Fruit fly (Drosophila melanogaster) whole organism, pupa: ENCODE measurements around the gene TrpRS-m.
A peak's percentile ranks its signal among the peaks of the same experiment; 100 is the strongest.

Experiments used
- CG10348 ChIP-seq: fragments of 200-800 bp; sonication (Bioruptor generic); IDR thresholded peaks from 2 replicates; pipeline ENCODE4 v1.3.6; 2022; ENCODE audit warnings: missing biosample characterization, missing genetic modification characterization
- CG12605 ChIP-seq: fragments of 200-800 bp; sonication (Bioruptor generic); IDR thresholded peaks from 2 replicates; pipeline ENCODE4 v1.3.6; 2022; ENCODE audit warnings: missing biosample characterization, missing genetic modification characterization
- CG13204 ChIP-seq: fragments of 200-800 bp; sonication (Bioruptor generic); optimal IDR thresholded peaks from 2 replicates; lab custom pipeline; 2018; ENCODE audit warnings: missing biosample characterization, mild to moderate bottlenecking, missing genetic modification characterization, moderate library complexity
- CG14655 ChIP-seq: fragments of 200-800 bp; sonication (Bioruptor generic); optimal IDR thresholded peaks from 3 replicates; lab custom pipeline; 2017; ENCODE audit warnings: mild to moderate bottlenecking, missing biosample characterization, missing genetic modification reagents, missing genetic modification characterization
- CG15710 ChIP-seq: fragments of 200-800 bp; sonication (Bioruptor generic); optimal IDR thresholded peaks from 2 replicates; lab custom pipeline; 2018; ENCODE audit warnings: missing biosample characterization, mild to moderate bottlenecking, missing genetic modification characterization, moderate library complexity
- CG17806 ChIP-seq: fragments of 200-800 bp; sonication (Bioruptor generic); optimal IDR thresholded peaks from 2 replicates; lab custom pipeline; 2018; ENCODE audit warnings: missing biosample characterization, mild to moderate bottlenecking, missing genetic modification characterization, moderate library complexity
- CG32121 ChIP-seq: fragments of 200-800 bp; sonication (Bioruptor generic); IDR thresholded peaks from 2 replicates; pipeline ENCODE4 v1.3.6; 2022; ENCODE audit warnings: missing biosample characterization, missing genetic modification characterization
- CG34367 ChIP-seq: fragments of 200-800 bp; sonication (Bioruptor generic); optimal IDR thresholded peaks from 2 replicates; lab custom pipeline; 2018; ENCODE audit warnings: missing biosample characterization, mild to moderate bottlenecking, missing genetic modification characterization
- CG4496 ChIP-seq: fragments of 200-800 bp; sonication (Bioruptor generic); IDR thresholded peaks from 3 replicates; pipeline ENCODE4 v1.3.6; 2022; ENCODE audit warnings: missing biosample characterization, missing genetic modification characterization
- CG8159 ChIP-seq: fragments of 200-800 bp; sonication (Bioruptor generic); optimal IDR thresholded peaks from 3 replicates; lab custom pipeline; 2018; ENCODE audit warnings: missing biosample characterization, mild to moderate bottlenecking, missing genetic modification characterization, moderate library complexity
- CG8301 ChIP-seq: fragments of 200-800 bp; sonication (Bioruptor generic); optimal IDR thresholded peaks from 2 replicates; lab custom pipeline; 2018; ENCODE audit warnings: missing biosample characterization, mild to moderate bottlenecking, missing genetic modification characterization
- CG9948 ChIP-seq: fragments of 200-800 bp; sonication (Bioruptor generic); optimal IDR thresholded peaks from 2 replicates; lab custom pipeline; 2018; ENCODE audit warnings: missing biosample characterization, mild to moderate bottlenecking, missing genetic modification characterization, moderate library complexity
- D1 ChIP-seq: fragments of 200-800 bp; sonication (Bioruptor generic); optimal IDR thresholded peaks from 2 replicates; lab custom pipeline; 2018; ENCODE audit warnings: missing biosample characterization, mild to moderate bottlenecking, missing genetic modification characterization, moderate library complexity
- EcR ChIP-seq: fragments of 200-800 bp; sonication (Bioruptor generic); optimal IDR thresholded peaks from 3 replicates; lab custom pipeline; 2019; ENCODE audit warnings: missing biosample characterization, missing genetic modification characterization, mild to moderate bottlenecking, moderate library complexity, missing genetic modification reagents
- Ets98B ChIP-seq: fragments of 200-800 bp; sonication (Bioruptor generic); IDR thresholded peaks from 2 replicates; pipeline ENCODE4 v1.3.6; 2022; ENCODE audit warnings: missing biosample characterization, missing genetic modification characterization
- Pif1A ChIP-seq: fragments of 200-800 bp; sonication (Bioruptor generic); optimal IDR thresholded peaks from 3 replicates; lab custom pipeline; 2016; ENCODE audit warnings: missing biosample characterization, missing genetic modification characterization
- Pif1B ChIP-seq: fragments of 200-800 bp; sonication (Bioruptor generic); optimal IDR thresholded peaks from 3 replicates; lab custom pipeline; 2016; ENCODE audit warnings: missing biosample characterization, missing genetic modification characterization
- Snoo ChIP-seq: fragments of 200-800 bp; sonication (Bioruptor generic); optimal IDR thresholded peaks from 3 replicates; lab custom pipeline; 2017; ENCODE audit warnings: missing biosample characterization, mild to moderate bottlenecking, missing genetic modification characterization, inconsistent platforms
- fd96Ca ChIP-seq: fragments of 200-800 bp; sonication (Bioruptor generic); IDR thresholded peaks from 3 replicates; pipeline ENCODE4 v1.3.6; 2022; ENCODE audit warnings: missing biosample characterization, missing genetic modification characterization
- gl ChIP-seq: fragments of 200-800 bp; sonication (Bioruptor generic); optimal IDR thresholded peaks from 2 replicates; lab custom pipeline; 2018; ENCODE audit warnings: missing biosample characterization, mild to moderate bottlenecking, missing genetic modification characterization
- rn ChIP-seq: fragments of 200-800 bp; sonication (Bioruptor generic); IDR thresholded peaks from 2 replicates; pipeline ENCODE4 v1.3.6; 2022; ENCODE audit warnings: missing biosample characterization, missing genetic modification characterization

The TrpRS-m gene

dm6 chr3L:17849517-17849916 lies at the start of gene TrpRS-m:
Gene TrpRS-m, plus strand, starts transcription at chr3L:17849727.
- TF ChIP-seq CG15710 (tag; lab: Kevin White, UChicago) (no peak), CG4496 (GFP tag; lab: Robert Waterston, UW) (no peak), EcR (no peak), fd96Ca (GFP tag; lab: Robert Waterston, UW) (no peak), D1 (tag; lab: Kevin White, UChicago) (peak; percentile 53), CG10348 (GFP tag; lab: Robert Waterston, UW) (no peak)

DNA sequence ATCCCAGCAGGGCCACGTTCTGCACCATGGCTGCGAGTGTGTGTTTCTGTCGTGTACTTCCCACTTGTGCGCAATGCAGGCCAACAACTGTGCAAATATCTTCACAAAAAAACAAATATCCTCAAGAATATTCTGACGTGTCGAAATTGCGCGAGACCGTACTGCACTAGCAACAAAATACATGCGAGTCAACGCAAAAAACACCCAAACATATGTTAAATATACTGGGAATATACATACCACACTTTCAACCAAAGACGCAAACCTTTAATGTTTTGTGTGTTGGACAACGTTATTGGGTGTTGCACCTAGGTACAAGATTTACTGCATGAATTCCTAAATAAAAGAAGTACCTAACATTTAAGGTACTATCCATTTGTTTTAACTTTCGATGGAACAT lies 47.4 kb upstream of the TrpRS-m start, which contains the start of gene NUCB1:
Gene NUCB1 (minus strand): TSS at position 173 of the 400 bp plus-strand sequence.
- TF ChIP-seq D1 (tag; lab: Kevin White, UChicago) (no peak), CG17806 (no peak), rn (GFP tag; lab: Robert Waterston, UW) (no peak)

- TF ChIP-seq CG10348 (GFP tag; lab: Robert Waterston, UW) (no peak), CG13204 (no peak), CG34367 (no peak), gl (tag; lab: Kevin White, UChicago) (no peak), CG15710 (tag; lab: Kevin White, UChicago) (no peak), fd96Ca (GFP tag; lab: Robert Waterston, UW) (no peak), CG14655 (GFP tag; lab: Kevin White, UChicago) (no peak), Ets98B (no peak), CG17806 (no peak), Pif1A (GFP tag; lab: Kevin White, UChicago) (no peak), CG8301 (tag; lab: Kevin White, UChicago) (no peak), D1 (tag; lab: Kevin White, UChicago) (no peak), CG9948 (no peak), Snoo (no peak), CG8159 (no peak), CG12605 (no peak), rn (GFP tag; lab: Robert Waterston, UW) (no peak), CG4496 (GFP tag; lab: Robert Waterston, UW) (no peak)
Measured at dm6 chr3L:17804511-17804910, 45.0 kb upstream of the TrpRS-m start, which contains the start of gene ais. Gene ais, minus strand, starts transcription at chr3L:17804715.

DNA sequence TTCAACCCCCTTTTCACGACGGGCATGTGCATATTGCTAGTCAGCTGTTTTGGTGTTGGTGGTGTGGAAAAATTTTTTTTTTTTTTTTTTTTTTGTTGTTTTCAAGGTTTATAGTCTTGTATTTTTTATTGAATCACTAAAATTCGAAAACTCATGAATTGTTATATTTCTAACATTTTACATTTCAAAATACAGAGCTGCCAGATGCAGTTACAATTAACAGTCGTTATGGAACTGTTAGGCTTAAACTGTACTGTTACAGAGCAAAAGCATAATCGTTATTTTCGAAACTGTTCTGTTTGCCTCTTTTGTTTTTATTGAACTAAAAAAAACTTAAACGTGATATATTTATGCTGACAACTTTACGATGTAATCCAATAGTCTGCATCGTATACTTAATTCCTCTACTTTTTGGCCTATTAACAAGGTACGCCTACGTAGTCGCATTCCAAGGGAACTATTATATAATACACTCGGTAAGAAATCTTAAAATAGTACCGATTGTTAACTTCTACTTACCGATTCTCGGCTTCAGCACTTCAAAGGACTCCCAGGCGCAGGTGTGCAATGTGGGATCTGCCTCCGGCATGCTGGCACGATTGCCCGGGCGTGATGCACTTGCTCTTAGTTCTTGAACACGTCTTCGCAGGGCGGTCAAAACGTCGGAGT lies 43.0 kb upstream of the TrpRS-m start, which contains the start of gene CG32187:
Gene CG32187 (minus strand): TSS at position 9 of the 669 bp plus-strand sequence.
- TF ChIP-seq CG8301 (tag; lab: Kevin White, UChicago), result no peak
- TF ChIP-seq fd96Ca (GFP tag; lab: Robert Waterston, UW), result no peak
- TF ChIP-seq Ets98B, result no peak
- no peak for TF ChIP-seq rn (GFP tag; lab: Robert Waterston, UW)
- TF ChIP-seq CG10348 (GFP tag; lab: Robert Waterston, UW), result no peak
- TF ChIP-seq CG14655 (GFP tag; lab: Kevin White, UChicago), result no peak
- TF ChIP-seq Snoo, result no peak
- no peak for TF ChIP-seq Pif1A (GFP tag; lab: Kevin White, UChicago)
- no peak for TF ChIP-seq CG9948
- no peak for TF ChIP-seq CG34367
- TF ChIP-seq CG4496 (GFP tag; lab: Robert Waterston, UW), result no peak
- TF ChIP-seq CG13204, result no peak
- TF ChIP-seq CG15710 (tag; lab: Kevin White, UChicago), result no peak
- no peak for TF ChIP-seq CG8159
- no peak for TF ChIP-seq Pif1B (GFP tag; lab: Kevin White, UChicago)
- no peak for TF ChIP-seq gl (tag; lab: Kevin White, UChicago)
- TF ChIP-seq CG32121, result no peak

- TF ChIP-seq CG32121 (no peak), rn (GFP tag; lab: Robert Waterston, UW) (no peak), CG13204 (no peak), Pif1A (GFP tag; lab: Kevin White, UChicago) (no peak), CG10348 (GFP tag; lab: Robert Waterston, UW) (no peak), Snoo (no peak), CG14655 (GFP tag; lab: Kevin White, UChicago) (no peak), CG12605 (no peak), EcR (no peak), Pif1B (GFP tag; lab: Kevin White, UChicago) (no peak), CG9948 (no peak), gl (tag; lab: Kevin White, UChicago) (no peak), CG34367 (no peak), fd96Ca (GFP tag; lab: Robert Waterston, UW) (no peak)
Measured at dm6 chr3L:17808597-17809213, 40.8 kb upstream of the TrpRS-m start, which contains the start of gene CG32191. Gene CG32191, minus strand, starts transcription at chr3L:17809146.

dm6 chr3L:17814036-17814435 lies 35.5 kb upstream of the TrpRS-m start, which contains the start of gene Cln3:
Gene Cln3, minus strand, starts transcription at chr3L:17814119.
- no peak for TF ChIP-seq CG13204
- TF ChIP-seq Snoo, result no peak
- TF ChIP-seq CG34367, result no peak
- no peak for TF ChIP-seq CG12605
- no peak for TF ChIP-seq EcR
- TF ChIP-seq CG8301 (tag; lab: Kevin White, UChicago), result no peak
- no peak for TF ChIP-seq CG17806
